Worm (Caenorhabditis elegans) whole organism, L4 larva: ENCODE results near the gene ccep-135.

ENCODE experiments used
- F10B5.3 ChIP-seq: sonication (generic microtip); optimal IDR thresholded peaks from 2 replicates; lab custom pipeline; 2016; ENCODE audit warnings: mild to moderate bottlenecking, missing genetic modification characterization, missing compliant biosample characterization
- F26F4.8 ChIP-seq: fragments of 200-800 bp; sonication (Bioruptor generic); conservative IDR thresholded peaks from 2 replicates; pipeline ENCODE4 v1.3.6; 2022; ENCODE audit warnings: missing genetic modification characterization, missing compliant biosample characterization
- F37D6.2 ChIP-seq: sonication (generic microtip); optimal IDR thresholded peaks from 2 replicates; lab custom pipeline; 2016; ENCODE audit warnings: mild to moderate bottlenecking, missing genetic modification characterization, missing compliant biosample characterization
- F44E2.7 ChIP-seq: fragments of 200-800 bp; sonication (Bioruptor generic); IDR thresholded peaks from 2 replicates; pipeline ENCODE4 v2.1.2; 2022; ENCODE audit warnings: missing genetic modification characterization, missing compliant biosample characterization
- T20F7.1 ChIP-seq: fragments of 200-800 bp; sonication (Bioruptor generic); optimal IDR thresholded peaks from 2 replicates; lab custom pipeline; 2018; ENCODE audit warnings: mild to moderate bottlenecking, missing genetic modification characterization, missing compliant biosample characterization
- T26A8.4 ChIP-seq: fragments of 200-800 bp; sonication (Bioruptor generic); IDR thresholded peaks from 2 replicates; pipeline ENCODE4 v1.3.6; 2022; ENCODE audit warnings: missing genetic modification characterization, missing compliant biosample characterization
- Y105C5A.15 ChIP-seq: fragments of 200-800 bp; sonication (Bioruptor generic); IDR thresholded peaks from 2 replicates; pipeline ENCODE4 v1.3.6; 2022; ENCODE audit warnings: missing genetic modification characterization, missing compliant biosample characterization
- Y48G9A.11 ChIP-seq: fragments of 200-800 bp; sonication (Bioruptor generic); IDR thresholded peaks from 2 replicates; pipeline ENCODE4 v1.3.6; 2022; ENCODE audit warnings: missing genetic modification reagents, missing genetic modification characterization, missing compliant biosample characterization
- Y75B8A.6 ChIP-seq: fragments of 200-800 bp; sonication (Bioruptor generic); IDR thresholded peaks from 2 replicates; pipeline ENCODE4 v1.3.6; 2022; ENCODE audit warnings: missing genetic modification reagents, missing genetic modification characterization, missing compliant biosample characterization
- arid-1 ChIP-seq: fragments of 200-800 bp; sonication (Bioruptor generic); conservative IDR thresholded peaks from 2 replicates; pipeline ENCODE4 v1.3.6; 2022; ENCODE audit warnings: missing genetic modification reagents, missing genetic modification characterization, missing compliant biosample characterization
- attf-4 ChIP-seq: sonication (generic microtip); optimal IDR thresholded peaks from 3 replicates; lab custom pipeline; 2017; ENCODE audit warnings: missing biosample characterization, missing genetic modification characterization
- ceh-28 ChIP-seq: fragments of 150-350 bp; optimal IDR thresholded peaks from 2 replicates; lab custom pipeline; 2014; ENCODE audit warnings: missing biosample characterization, missing genetic modification reagents, missing genetic modification characterization
- ceh-44 ChIP-seq: fragments of 200-800 bp; sonication (Bioruptor generic); IDR thresholded peaks from 2 replicates; pipeline ENCODE4 v1.3.6; 2022; ENCODE audit warnings: missing genetic modification reagents, missing genetic modification characterization, missing compliant biosample characterization
- ces-1 ChIP-seq: fragments of 150-350 bp; sonication (generic microtip); optimal IDR thresholded peaks from 4 replicates; lab custom pipeline; 2014; ENCODE audit warnings: missing biosample characterization, missing genetic modification reagents, missing genetic modification characterization
- daf-12 ChIP-seq: fragments of 150-350 bp; optimal IDR thresholded peaks from 2 replicates; lab custom pipeline; 2014; ENCODE audit warnings: missing biosample characterization, missing genetic modification reagents, missing genetic modification characterization
- daf-16 ChIP-seq, 3 experiments: sonication (generic microtip); optimal IDR thresholded peaks; 2 replicates each; lab custom pipeline; 2016 to 2017; ENCODE audit warnings: missing genetic modification characterization in 3 of 3, missing genetic modification reagents in 3 of 3, mild to moderate bottlenecking in 2 of 3, missing compliant biosample characterization in 2 of 3, missing biosample characterization in 1 of 3, moderate library complexity in 1 of 3
- daf-19 ChIP-seq: fragments of 200-800 bp; sonication (Bioruptor generic); conservative IDR thresholded peaks from 2 replicates; pipeline ENCODE4 v1.3.6; 2022; ENCODE audit warnings: missing genetic modification characterization, missing compliant biosample characterization
- dve-1 ChIP-seq: sonication (generic microtip); optimal IDR thresholded peaks from 2 replicates; lab custom pipeline; 2017; ENCODE audit warnings: antibody characterized with exemption, mild to moderate bottlenecking, missing genetic modification characterization, missing compliant biosample characterization; ENCODE audit not compliant: insufficient read depth
- egl-43 ChIP-seq: fragments of 200-800 bp; sonication (Bioruptor generic); IDR thresholded peaks from 2 replicates; pipeline ENCODE4 v1.3.6; 2022; ENCODE audit warnings: missing genetic modification reagents, missing genetic modification characterization, missing compliant biosample characterization
- hlh-30 ChIP-seq: sonication (generic microtip); optimal IDR thresholded peaks from 2 replicates; lab custom pipeline; 2017; ENCODE audit warnings: antibody characterized with exemption, mild to moderate bottlenecking, missing genetic modification characterization, missing compliant biosample characterization; ENCODE audit not compliant: insufficient read depth
- hmg-1.1 ChIP-seq: fragments of 200-800 bp; sonication (Bioruptor generic); IDR thresholded peaks from 2 replicates; pipeline ENCODE4 v1.3.6; 2022; ENCODE audit warnings: missing genetic modification reagents, missing genetic modification characterization, missing compliant biosample characterization
- lim-7 ChIP-seq: fragments of 200-800 bp; sonication (Bioruptor generic); IDR thresholded peaks from 2 replicates; pipeline ENCODE4 v1.3.6; 2022; ENCODE audit warnings: missing genetic modification characterization, missing compliant biosample characterization
- lin-1 ChIP-seq: fragments of 200-800 bp; sonication (Bioruptor generic); IDR thresholded peaks from 2 replicates; pipeline ENCODE4 v1.3.6; 2022; ENCODE audit warnings: missing genetic modification reagents, missing genetic modification characterization, missing compliant biosample characterization
- lin-13 ChIP-seq: fragments of 150-350 bp; optimal IDR thresholded peaks from 2 replicates; lab custom pipeline; 2014; ENCODE audit warnings: missing biosample characterization, missing genetic modification reagents, missing genetic modification characterization
- lin-15B ChIP-seq: fragments of 150-350 bp; sonication (generic microtip); optimal IDR thresholded peaks from 3 replicates; lab custom pipeline; 2014; ENCODE audit warnings: missing biosample characterization, missing genetic modification characterization
- lin-29 ChIP-seq: fragments of 200-800 bp; sonication (Bioruptor generic); IDR thresholded peaks from 2 replicates; pipeline ENCODE4 v1.3.6; 2022; ENCODE audit warnings: missing genetic modification reagents, missing genetic modification characterization, missing compliant biosample characterization
- lin-38 ChIP-seq: fragments of 200-800 bp; sonication (Bioruptor generic); IDR thresholded peaks from 2 replicates; pipeline ENCODE4 v1.3.6; 2022; ENCODE audit warnings: missing genetic modification reagents, missing genetic modification characterization, missing compliant biosample characterization
- madf-5 ChIP-seq, 2 experiments: fragments of 200-800 bp; sonication (Bioruptor generic); IDR thresholded peaks; 2 replicates each; pipeline ENCODE4 v1.3.6; 2022; ENCODE audit warnings: missing compliant biosample characterization in 2 of 2, missing genetic modification characterization in 2 of 2
- mes-2 ChIP-seq: sonication (generic microtip); optimal IDR thresholded peaks from 2 replicates; lab custom pipeline; 2016; ENCODE audit warnings: missing genotype, mild to moderate bottlenecking, missing genetic modification characterization, missing compliant biosample characterization; ENCODE audit not compliant: poor library complexity, severe bottlenecking
- mxl-2 ChIP-seq: fragments of 200-800 bp; sonication (Bioruptor generic); conservative IDR thresholded peaks from 2 replicates; pipeline ENCODE4 v1.3.6; 2022; ENCODE audit warnings: missing genetic modification reagents, missing genetic modification characterization, missing compliant biosample characterization
- nhr-237 ChIP-seq: sonication (generic microtip); optimal IDR thresholded peaks from 2 replicates; lab custom pipeline; 2017; ENCODE audit warnings: missing biosample characterization, missing genetic modification characterization
- nhr-42 ChIP-seq: fragments of 200-800 bp; sonication (Bioruptor generic); IDR thresholded peaks from 2 replicates; pipeline ENCODE4 v1.3.6; 2022; ENCODE audit warnings: missing genetic modification characterization, missing compliant biosample characterization
- nhr-48 ChIP-seq: sonication (generic microtip); optimal IDR thresholded peaks from 2 replicates; lab custom pipeline; 2016; ENCODE audit warnings: mild to moderate bottlenecking, missing genetic modification characterization, missing compliant biosample characterization
- snpc-1.2 ChIP-seq: fragments of 200-800 bp; sonication (Bioruptor generic); IDR thresholded peaks from 2 replicates; pipeline ENCODE4 v1.3.6; 2022; ENCODE audit warnings: missing genetic modification reagents, missing genetic modification characterization, missing compliant biosample characterization
- tra-1 ChIP-seq: fragments of 200-800 bp; sonication (Bioruptor generic); IDR thresholded peaks from 2 replicates; pipeline ENCODE4 v1.3.6; 2022; ENCODE audit warnings: missing genetic modification reagents, missing genetic modification characterization, missing compliant biosample characterization
- unc-39 ChIP-seq: sonication (generic microtip); optimal IDR thresholded peaks from 2 replicates; lab custom pipeline; 2017; ENCODE audit warnings: missing biosample characterization, missing genetic modification characterization
- vab-7 ChIP-seq: fragments of 200-800 bp; sonication (Bioruptor generic); IDR thresholded peaks from 2 replicates; pipeline ENCODE4 v1.3.6; 2022; ENCODE audit warnings: missing genetic modification reagents, missing genetic modification characterization, missing compliant biosample characterization

The ccep-135 gene

ce11 chrIII:3109564-3109963 lies 17.9 kb downstream of the ccep-135 start:
- TF ChIP-seq madf-5 (GFP tag; IDR thresholded peaks at IDR 0.05; lab: Robert Waterston, UW) (no peak), lim-7 (GFP tag; lab: Robert Waterston, UW) (0 out of 2 replicates have a peak, but pooled peaks have one; percentile 29), lin-38 (GFP tag; lab: Robert Waterston, UW) (peak; percentile 30; the same call in 1 of the 2 replicates)

ce11 chrIII:3110614-3111013 lies 18.9 kb downstream of the ccep-135 start:
- TF ChIP-seq lin-15B (tag; lab: Kevin White, UChicago) (no peak), ces-1 (GFP tag; lab: Kevin White, UChicago) (no peak), lin-29 (GFP tag; lab: Robert Waterston, UW) (no peak), daf-19 (GFP tag; lab: Robert Waterston, UW) (no peak), F37D6.2 (tag; lab: Kevin White, UChicago) (no peak), nhr-237 (tag; lab: Kevin White, UChicago) (no peak), madf-5 (GFP tag; IDR thresholded peaks at IDR 0.05; lab: Robert Waterston, UW) (no peak), daf-12 (tag; lab: Kevin White, UChicago) (no peak), unc-39 (no peak), T20F7.1 (GFP tag; lab: Kevin White, UChicago) (no peak)
- TF ChIP-seq, all 104 proteins: peak for 0

DNA sequence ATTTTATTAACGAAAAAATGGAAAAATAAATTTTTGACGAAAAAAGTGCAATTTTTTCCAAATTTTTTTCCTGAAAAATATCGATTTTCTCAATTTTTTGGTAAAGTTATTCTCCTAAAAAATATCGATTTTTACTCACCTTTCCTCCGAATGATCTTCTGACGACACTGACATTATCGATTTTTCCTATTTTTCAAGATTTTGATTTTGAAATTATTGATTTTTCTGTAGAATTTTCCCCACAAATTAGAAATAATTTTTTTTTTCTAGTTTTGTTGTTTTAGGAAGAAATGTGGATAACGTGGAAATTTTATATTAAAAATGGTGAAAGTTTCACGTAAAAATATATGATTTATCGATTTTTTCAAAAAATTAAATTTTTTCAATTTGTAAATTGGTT lies 19.9 kb downstream of the ccep-135 start:
- TF ChIP-seq T20F7.1 (GFP tag; lab: Kevin White, UChicago) (no peak), ceh-28 (tag; lab: Kevin White, UChicago) (peak; percentile 89), F26F4.8 (GFP tag; lab: Robert Waterston, UW) (no peak)

ce11 chrIII:3112001-3112400 lies 20.3 kb downstream of the ccep-135 start:
- TF ChIP-seq nhr-48 (tag; lab: Kevin White, UChicago) (peak; percentile 22), hmg-1.1 (GFP tag; lab: Robert Waterston, UW) (peak; percentile 37; the same call in 1 of the 2 replicates), egl-43 (GFP tag; lab: Robert Waterston, UW) (0 out of 2 replicates have a peak, but pooled peaks have one; percentile 20), madf-5 (GFP tag; IDR thresholded peaks at IDR 0.05; lab: Robert Waterston, UW) (0 out of 4 replicates have a peak, but pooled peaks of 1 of the 2 experiments have one; percentile 7), mxl-2 (GFP tag; lab: Robert Waterston, UW) (no peak), F37D6.2 (tag; lab: Kevin White, UChicago) (no peak), ceh-44 (GFP tag; lab: Robert Waterston, UW) (no peak), hlh-30 (no peak), daf-16 (GFP tag; optimal IDR thresholded peaks at IDR 0.05; lab: Kevin White, UChicago) (no peak), daf-16 (tag; optimal IDR thresholded peaks at IDR 0.05; lab: Kevin White, UChicago) (peak; percentile 25), snpc-1.2 (GFP tag; lab: Robert Waterston, UW) (0 out of 2 replicates have a peak, but pooled peaks have one; percentile 39), lin-13 (GFP tag; lab: Kevin White, UChicago) (peak; percentile 13), F10B5.3 (tag; lab: Kevin White, UChicago) (peak; percentile 15), vab-7 (GFP tag; lab: Robert Waterston, UW) (peak; percentile 66; the same call in 1 of the 2 replicates), T26A8.4 (GFP tag; lab: Robert Waterston, UW) (peak; percentile 46; the same call in 1 of the 2 replicates), tra-1 (GFP tag; lab: Robert Waterston, UW) (no peak), lin-38 (GFP tag; lab: Robert Waterston, UW) (peak; percentile 62), lim-7 (GFP tag; lab: Robert Waterston, UW) (peak; percentile 75; the same call in 1 of the 2 replicates), F44E2.7 (GFP tag; lab: Robert Waterston, UW) (no peak), lin-1 (GFP tag; lab: Robert Waterston, UW) (no peak), Y105C5A.15 (GFP tag; lab: Robert Waterston, UW) (no peak), Y75B8A.6 (GFP tag; lab: Robert Waterston, UW) (0 out of 2 replicates have a peak, but pooled peaks have one; percentile 68), Y48G9A.11 (GFP tag; lab: Robert Waterston, UW) (peak; percentile 39; the same call in 1 of the 2 replicates), mes-2 (peak; percentile 30), dve-1 (tag; lab: Kevin White, UChicago) (peak; percentile 31), F26F4.8 (GFP tag; lab: Robert Waterston, UW) (0 out of 2 replicates have a peak, but pooled peaks have one; percentile 49), attf-4 (tag; lab: Kevin White, UChicago) (no peak), nhr-42 (GFP tag; lab: Robert Waterston, UW) (0 out of 2 replicates have a peak, but pooled peaks have one; percentile 17), arid-1 (GFP tag; lab: Robert Waterston, UW) (0 out of 2 replicates have a peak, but pooled peaks have one; percentile 27)
